Worm (Caenorhabditis elegans) whole organism, L1 larva: Measurements from ENCODE around the gene nhr-216.

ENCODE experiments used
- alr-1 ChIP-seq: fragments of 200-800 bp; sonication (Bioruptor generic); optimal IDR thresholded peaks from 2 replicates; lab custom pipeline; 2018; ENCODE audit warnings: borderline replicate concordance, mild to moderate bottlenecking, missing genetic modification characterization, missing compliant biosample characterization
- ama-1 ChIP-seq: fragments of 150-350 bp; optimal IDR thresholded peaks from 2 replicates; lab custom pipeline; 2014
- ceh-90 ChIP-seq: sonication (generic microtip); optimal IDR thresholded peaks from 2 replicates; lab custom pipeline; 2016; ENCODE audit warnings: missing genetic modification characterization, missing compliant biosample characterization
- dpl-1 ChIP-seq, 3 experiments: fragments of 150-350 bp in 2 of 3; sonication (generic microtip) in 1 of 3; optimal IDR thresholded peaks; 2 replicates each; lab custom pipeline; 2014 to 2017; ENCODE audit warnings: missing biosample characterization in 3 of 3, missing genetic modification characterization in 3 of 3, missing genetic modification reagents in 3 of 3
- nhr-11 ChIP-seq: fragments of 150-350 bp; optimal IDR thresholded peaks from 2 replicates; lab custom pipeline; 2014; ENCODE audit warnings: missing biosample characterization, missing genetic modification characterization
- nhr-12 ChIP-seq: sonication (generic microtip); optimal IDR thresholded peaks from 2 replicates; lab custom pipeline; 2017; ENCODE audit warnings: missing biosample characterization, missing genetic modification characterization
- nhr-84 ChIP-seq: sonication (generic microtip); optimal IDR thresholded peaks from 2 replicates; lab custom pipeline; 2017; ENCODE audit warnings: missing biosample characterization, missing genetic modification characterization
- pax-3 ChIP-seq: fragments of 200-800 bp; sonication (Bioruptor generic); optimal IDR thresholded peaks from 2 replicates; lab custom pipeline; 2018; ENCODE audit warnings: mild to moderate bottlenecking, missing genetic modification characterization, moderate library complexity, missing compliant biosample characterization
- pqm-1 ChIP-seq: sonication (generic microtip); optimal IDR thresholded peaks from 3 replicates; lab custom pipeline; 2017; ENCODE audit warnings: missing biosample characterization, missing genetic modification characterization
- skn-1 ChIP-seq: fragments of 150-350 bp; optimal IDR thresholded peaks from 2 replicates; lab custom pipeline; 2014; ENCODE audit warnings: missing biosample characterization, missing genetic modification characterization
- sptf-1 ChIP-seq: fragments of 150-350 bp; optimal IDR thresholded peaks from 2 replicates; lab custom pipeline; 2014; ENCODE audit warnings: missing biosample characterization, missing genetic modification characterization
- sup-37 ChIP-seq: fragments of 200-800 bp; sonication (Bioruptor generic); optimal IDR thresholded peaks from 2 replicates; lab custom pipeline; 2018; ENCODE audit warnings: mild to moderate bottlenecking, missing genetic modification characterization, missing compliant biosample characterization
- unc-62 ChIP-seq: fragments of 150-350 bp; optimal IDR thresholded peaks from 2 replicates; lab custom pipeline; 2014; ENCODE audit warnings: missing biosample characterization, missing genetic modification reagents, missing genetic modification characterization

DNA sequence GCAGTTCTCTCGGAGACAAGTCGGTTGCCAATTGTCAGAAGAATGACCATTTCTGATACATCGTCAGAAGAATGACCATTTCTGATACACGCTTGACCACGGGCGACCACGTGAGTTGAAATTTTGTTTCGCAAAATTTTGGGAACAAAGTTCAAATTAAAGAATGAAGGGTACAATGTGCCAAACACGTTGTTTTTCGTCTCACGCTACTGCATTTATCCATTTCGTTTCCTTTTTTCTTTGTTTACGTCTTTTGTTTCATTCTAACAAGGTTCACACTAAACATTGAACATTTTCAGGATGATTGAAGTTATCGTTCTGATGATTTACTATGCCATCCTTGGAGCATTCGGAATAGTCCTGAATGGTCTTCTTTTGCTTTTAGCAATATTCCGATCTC is 7.2 kb downstream of the nhr-216 start, which contains the start of gene srd-9:
- TF ChIP-seq skn-1 (no peak), dpl-1 (GFP tag; optimal IDR thresholded peaks at IDR 0.05; lab: Kevin White, UChicago) (no peak), nhr-12 (tag; lab: Kevin White, UChicago) (no peak), sup-37 (GFP tag; lab: Kevin White, UChicago) (no peak), unc-62 (GFP tag; lab: Kevin White, UChicago) (no peak), pax-3 (no peak), ceh-90 (tag; lab: Kevin White, UChicago) (no peak), nhr-11 (tag; lab: Kevin White, UChicago) (no peak), sptf-1 (no peak), ama-1 (lab: Kevin White, UChicago) (no peak), pqm-1 (tag; lab: Kevin White, UChicago) (no peak), nhr-84 (tag; lab: Kevin White, UChicago) (no peak), alr-1 (tag; lab: Kevin White, UChicago) (no peak)
